Worm (Caenorhabditis elegans) whole organism, L4 larva: ENCODE measurements around the gene ddn-3.

Experiments
- ama-1 ChIP-seq: fragments of 150-350 bp; optimal IDR thresholded peaks from 2 replicates; lab custom pipeline; 2014; ENCODE audit warnings: inconsistent platforms, mixed read lengths
- attf-4 ChIP-seq: sonication (generic microtip); optimal IDR thresholded peaks from 3 replicates; lab custom pipeline; 2017; ENCODE audit warnings: missing biosample characterization, missing genetic modification characterization
- dpl-1 ChIP-seq: fragments of 150-350 bp; optimal IDR thresholded peaks from 2 replicates; lab custom pipeline; 2014; ENCODE audit warnings: missing biosample characterization, missing genetic modification reagents, missing genetic modification characterization
- mdt-29 ChIP-seq: fragments of 200-800 bp; sonication (Bioruptor generic); IDR thresholded peaks from 2 replicates; pipeline ENCODE4 v1.3.6; 2022; ENCODE audit warnings: missing genetic modification reagents, missing genetic modification characterization, missing compliant biosample characterization
- tra-1 ChIP-seq: fragments of 200-800 bp; sonication (Bioruptor generic); IDR thresholded peaks from 2 replicates; pipeline ENCODE4 v1.3.6; 2022; ENCODE audit warnings: missing genetic modification reagents, missing genetic modification characterization, missing compliant biosample characterization
- unc-39 ChIP-seq: sonication (generic microtip); optimal IDR thresholded peaks from 2 replicates; lab custom pipeline; 2017; ENCODE audit warnings: missing biosample characterization, missing genetic modification characterization

ce11 chrV:14317621-14318020, 6.6 kb upstream of the ddn-3 start:
- TF ChIP-seq attf-4 (tag; lab: Kevin White, UChicago) (no peak), mdt-29 (GFP tag; lab: Robert Waterston, UW) (no peak), unc-39 (tag; lab: Kevin White, UChicago) (no peak), dpl-1 (GFP tag; lab: Kevin White, UChicago) (no peak), ama-1 (no peak), tra-1 (GFP tag; lab: Robert Waterston, UW) (no peak)
